Worm (Caenorhabditis elegans) whole organism, L4/young adult: ENCODE results near the gene wht-1.

Source experiments
- W03F9.2 ChIP-seq: fragments of 150-350 bp; optimal IDR thresholded peaks from 2 replicates; lab custom pipeline; 2014; ENCODE audit warnings: missing biosample characterization, missing genetic modification characterization
- dao-5 ChIP-seq: sonication (generic microtip); optimal IDR thresholded peaks from 2 replicates; lab custom pipeline; 2016; ENCODE audit warnings: missing genotype, missing genetic modification characterization, moderate library complexity, missing compliant biosample characterization

- TF ChIP-seq dao-5 (tag; lab: Kevin White, UChicago), result no peak
- no peak for TF ChIP-seq W03F9.2
Measured at ce11 chrIII:6078917-6079316, 8.6 kb downstream of the wht-1 start.
